Worm (Caenorhabditis elegans) whole organism, young adult: ENCODE data around the gene Y6E2A.4.

Experiments
- B0336.3 ChIP-seq: fragments of 200-800 bp; sonication (Bioruptor generic); IDR thresholded peaks from 2 replicates; pipeline ENCODE4 v1.3.6; 2022; ENCODE audit warnings: missing genetic modification characterization, missing compliant biosample characterization
- C17E4.6 ChIP-seq: fragments of 200-800 bp; sonication (Bioruptor generic); IDR thresholded peaks from 2 replicates; pipeline ENCODE4 v1.3.6; 2022; ENCODE audit warnings: missing genetic modification reagents, missing genetic modification characterization, missing compliant biosample characterization
- F23B12.7 ChIP-seq: sonication (generic microtip); optimal IDR thresholded peaks from 2 replicates; lab custom pipeline; 2017; ENCODE audit warnings: missing genetic modification characterization, mild to moderate bottlenecking, missing compliant biosample characterization, antibody characterized with exemption, moderate library complexity; ENCODE audit not compliant: insufficient read depth
- F37B4.10 ChIP-seq: fragments of 200-800 bp; sonication (Bioruptor generic); IDR thresholded peaks from 2 replicates; pipeline ENCODE4 v1.3.6; 2022; ENCODE audit warnings: missing genetic modification characterization, missing compliant biosample characterization
- F52B5.7 ChIP-seq: sonication (generic microtip); optimal IDR thresholded peaks from 2 replicates; lab custom pipeline; 2016; ENCODE audit warnings: mild to moderate bottlenecking, missing genetic modification characterization, missing compliant biosample characterization
- F55B11.4 ChIP-seq: sonication (generic microtip); optimal IDR thresholded peaks from 2 replicates; lab custom pipeline; 2016; ENCODE audit warnings: missing compliant biosample characterization, missing genetic modification characterization, borderline replicate concordance; ENCODE audit not compliant: insufficient read depth
- F57A8.1 ChIP-seq: fragments of 200-800 bp; sonication (Bioruptor generic); optimal IDR thresholded peaks from 2 replicates; lab custom pipeline; 2018; ENCODE audit warnings: mild to moderate bottlenecking, missing genetic modification characterization, moderate library complexity, missing compliant biosample characterization
- Y53F4B.3 ChIP-seq: fragments of 200-800 bp; sonication (Bioruptor generic); IDR thresholded peaks from 2 replicates; pipeline ENCODE4 v1.3.6; 2022; ENCODE audit warnings: missing genetic modification reagents, missing genetic modification characterization, missing compliant biosample characterization
- Y53G8AR.9 ChIP-seq: fragments of 200-800 bp; sonication (Bioruptor generic); conservative IDR thresholded peaks from 2 replicates; pipeline ENCODE4 v1.3.6; 2022; ENCODE audit warnings: missing genetic modification reagents, missing genetic modification characterization, missing compliant biosample characterization
- Y67H2A.10 ChIP-seq: fragments of 200-800 bp; sonication (Bioruptor generic); conservative IDR thresholded peaks from 2 replicates; pipeline ENCODE4 v1.3.6; 2022; ENCODE audit warnings: missing genetic modification reagents, missing genetic modification characterization, missing compliant biosample characterization
- Y95B8A.8 ChIP-seq: fragments of 200-800 bp; sonication (Bioruptor generic); IDR thresholded peaks from 2 replicates; pipeline ENCODE4 v1.3.6; 2022; ENCODE audit warnings: missing genetic modification reagents, missing genetic modification characterization, missing compliant biosample characterization
- aptf-3 ChIP-seq: fragments of 200-800 bp; sonication (Bioruptor generic); IDR thresholded peaks from 2 replicates; pipeline ENCODE4 v1.3.6; 2022; ENCODE audit warnings: missing genetic modification characterization, missing compliant biosample characterization
- attf-3 ChIP-seq: fragments of 200-800 bp; sonication (Bioruptor generic); conservative IDR thresholded peaks from 2 replicates; pipeline ENCODE4 v1.3.6; 2022; ENCODE audit warnings: missing genetic modification reagents, missing genetic modification characterization, missing compliant biosample characterization
- attf-5 ChIP-seq: fragments of 200-800 bp; sonication (Bioruptor generic); optimal IDR thresholded peaks from 2 replicates; lab custom pipeline; 2018; ENCODE audit warnings: mild to moderate bottlenecking, missing genetic modification characterization, missing compliant biosample characterization
- cebp-2 ChIP-seq: fragments of 200-800 bp; sonication (Bioruptor generic); IDR thresholded peaks from 2 replicates; pipeline ENCODE4 v1.3.6; 2022; ENCODE audit warnings: missing genetic modification characterization, missing compliant biosample characterization
- ceh-27 ChIP-seq: fragments of 200-800 bp; sonication (Bioruptor generic); optimal IDR thresholded peaks from 2 replicates; lab custom pipeline; 2018; ENCODE audit warnings: mild to moderate bottlenecking, missing genetic modification characterization, moderate library complexity, missing compliant biosample characterization
- ceh-40 ChIP-seq: fragments of 200-800 bp; sonication (Bioruptor generic); IDR thresholded peaks from 2 replicates; pipeline ENCODE4 v1.3.6; 2022; ENCODE audit warnings: missing genetic modification characterization, missing compliant biosample characterization
- ceh-58 ChIP-seq: fragments of 200-800 bp; sonication (Bioruptor generic); IDR thresholded peaks from 2 replicates; pipeline ENCODE4 v1.3.6; 2022; ENCODE audit warnings: missing genetic modification characterization, missing compliant biosample characterization
- dox-1 ChIP-seq: fragments of 200-800 bp; sonication (Bioruptor generic); IDR thresholded peaks from 2 replicates; pipeline ENCODE4 v1.3.6; 2022; ENCODE audit warnings: missing genetic modification reagents, missing genetic modification characterization, missing compliant biosample characterization
- egl-18 ChIP-seq: fragments of 200-800 bp; sonication (Bioruptor generic); IDR thresholded peaks from 2 replicates; pipeline ENCODE4 v1.3.6; 2022; ENCODE audit warnings: missing genetic modification reagents, missing genetic modification characterization, missing compliant biosample characterization
- ets-4 ChIP-seq: fragments of 200-800 bp; sonication (Bioruptor generic); optimal IDR thresholded peaks from 2 replicates; lab custom pipeline; 2018; ENCODE audit warnings: mild to moderate bottlenecking, missing genetic modification characterization, missing compliant biosample characterization
- gei-17 ChIP-seq: fragments of 200-800 bp; sonication (Bioruptor generic); optimal IDR thresholded peaks from 2 replicates; lab custom pipeline; 2018; ENCODE audit warnings: mild to moderate bottlenecking, missing genetic modification characterization, missing compliant biosample characterization
- lag-1 ChIP-seq: fragments of 200-800 bp; sonication (Bioruptor generic); IDR thresholded peaks from 2 replicates; pipeline ENCODE4 v1.3.6; 2022; ENCODE audit warnings: missing genetic modification reagents, missing genetic modification characterization, missing compliant biosample characterization
- lin-54 ChIP-seq: fragments of 200-800 bp; sonication (Bioruptor generic); optimal IDR thresholded peaks from 2 replicates; lab custom pipeline; 2018; ENCODE audit warnings: mild to moderate bottlenecking, missing genetic modification characterization, missing compliant biosample characterization
- madf-3 ChIP-seq: fragments of 200-800 bp; sonication (Bioruptor generic); IDR thresholded peaks from 2 replicates; pipeline ENCODE4 v1.3.6; 2022; ENCODE audit warnings: missing genetic modification reagents, missing genetic modification characterization, missing compliant biosample characterization
- madf-6 ChIP-seq: fragments of 200-800 bp; sonication (Bioruptor generic); IDR thresholded peaks from 2 replicates; pipeline ENCODE4 v1.3.6; 2022; ENCODE audit warnings: missing genetic modification reagents, missing genetic modification characterization, missing compliant biosample characterization
- nhr-179 ChIP-seq: sonication (generic microtip); optimal IDR thresholded peaks from 2 replicates; lab custom pipeline; 2016; ENCODE audit warnings: mild to moderate bottlenecking, missing genetic modification characterization, missing compliant biosample characterization
- rcor-1 ChIP-seq: fragments of 200-800 bp; sonication (Bioruptor generic); IDR thresholded peaks from 2 replicates; pipeline ENCODE4 v1.3.6; 2022; ENCODE audit warnings: missing genetic modification reagents, missing genetic modification characterization, missing compliant biosample characterization
- repo-1 ChIP-seq: sonication (generic microtip); optimal IDR thresholded peaks from 2 replicates; lab custom pipeline; 2017; ENCODE audit warnings: mild to moderate bottlenecking, missing genetic modification characterization, missing compliant biosample characterization
- snpc-3.4 ChIP-seq: sonication (generic microtip); optimal IDR thresholded peaks from 2 replicates; lab custom pipeline; 2017; ENCODE audit warnings: missing genetic modification characterization, mild to moderate bottlenecking, missing compliant biosample characterization, antibody characterized with exemption, moderate library complexity, missing genotype, missing genetic modification reagents
- tlf-1 ChIP-seq: fragments of 200-800 bp; sonication (Bioruptor generic); optimal IDR thresholded peaks from 2 replicates; lab custom pipeline; 2018; ENCODE audit warnings: mild to moderate bottlenecking, missing genetic modification characterization, missing compliant biosample characterization
- xnd-1 ChIP-seq: sonication (generic microtip); optimal IDR thresholded peaks from 2 replicates; lab custom pipeline; 2016; ENCODE audit warnings: missing genotype, missing genetic modification reagents, missing genetic modification characterization, missing compliant biosample characterization
- ztf-18 ChIP-seq: sonication (generic microtip); optimal IDR thresholded peaks from 2 replicates; lab custom pipeline; 2016; ENCODE audit warnings: missing genotype, mild to moderate bottlenecking, missing genetic modification characterization, missing compliant biosample characterization
- ztf-25 ChIP-seq: fragments of 200-800 bp; sonication (Bioruptor generic); IDR thresholded peaks from 2 replicates; pipeline ENCODE4 v1.3.6; 2022; ENCODE audit warnings: missing genetic modification reagents, missing genetic modification characterization, missing compliant biosample characterization
- ztf-26 ChIP-seq: sonication (generic microtip); optimal IDR thresholded peaks from 2 replicates; lab custom pipeline; 2017; ENCODE audit warnings: missing genetic modification characterization, missing compliant biosample characterization

Gene Y6E2A.4

DNA sequence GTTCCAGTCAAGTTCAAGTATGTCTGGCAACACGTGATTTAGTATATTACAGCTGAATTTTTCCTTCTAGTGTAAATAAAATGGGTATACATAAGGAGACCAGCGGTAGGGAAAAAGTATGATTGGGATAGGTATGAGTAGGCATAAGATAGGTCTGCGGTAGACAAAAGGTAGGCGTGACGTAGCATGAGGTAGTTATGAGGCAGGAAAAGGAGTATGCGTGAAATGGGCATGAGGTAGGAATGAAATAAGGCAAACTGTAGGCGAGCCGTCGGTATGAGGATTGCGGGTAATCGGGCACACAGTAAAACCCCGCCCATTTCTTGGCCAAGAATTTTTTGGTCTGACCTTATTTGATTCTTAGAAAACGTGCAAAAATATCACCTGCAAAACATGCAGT, 4.9 kb upstream of the Y6E2A.4 start:
- TF ChIP-seq attf-3 (GFP tag; lab: Robert Waterston, UW) (no peak), gei-17 (no peak), F57A8.1 (GFP tag; lab: Kevin White, UChicago) (no peak), snpc-3.4 (tag; lab: Kevin White, UChicago) (no peak), ztf-18 (no peak), aptf-3 (GFP tag; lab: Robert Waterston, UW) (no peak), madf-3 (GFP tag; lab: Robert Waterston, UW) (no peak), C17E4.6 (GFP tag; lab: Robert Waterston, UW) (no peak)

DNA sequence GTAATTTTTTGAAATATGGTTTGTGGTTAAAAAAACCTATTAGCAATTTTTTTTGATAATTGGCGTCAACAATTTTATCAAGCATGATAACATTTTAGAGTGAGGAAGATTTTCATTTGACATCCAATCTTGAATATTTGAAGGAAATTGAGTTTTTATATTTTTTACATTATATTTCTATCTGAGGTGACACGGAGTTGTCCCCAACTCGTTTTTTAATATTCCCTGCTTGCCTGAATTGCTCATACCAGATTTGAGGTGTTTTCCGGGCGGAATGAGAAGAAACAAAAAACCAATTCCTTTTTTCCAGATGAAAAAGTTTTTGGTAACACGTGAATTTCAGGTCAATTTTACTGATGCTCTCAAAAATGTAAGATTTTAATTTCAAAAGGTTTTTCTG, 3.0 kb upstream of the Y6E2A.4 start, which contains the start of gene Y6E2A.7:
Gene Y6E2A.7 (plus strand): TSS at position 301 of the 400 bp plus-strand sequence.
- TF ChIP-seq Y53F4B.3 (GFP tag; lab: Robert Waterston, UW) (no peak), attf-5 (GFP tag; lab: Kevin White, UChicago) (no peak), ets-4 (GFP tag; lab: Kevin White, UChicago) (no peak), F23B12.7 (tag; lab: Kevin White, UChicago) (no peak), ztf-26 (no peak), ceh-58 (no peak)

DNA sequence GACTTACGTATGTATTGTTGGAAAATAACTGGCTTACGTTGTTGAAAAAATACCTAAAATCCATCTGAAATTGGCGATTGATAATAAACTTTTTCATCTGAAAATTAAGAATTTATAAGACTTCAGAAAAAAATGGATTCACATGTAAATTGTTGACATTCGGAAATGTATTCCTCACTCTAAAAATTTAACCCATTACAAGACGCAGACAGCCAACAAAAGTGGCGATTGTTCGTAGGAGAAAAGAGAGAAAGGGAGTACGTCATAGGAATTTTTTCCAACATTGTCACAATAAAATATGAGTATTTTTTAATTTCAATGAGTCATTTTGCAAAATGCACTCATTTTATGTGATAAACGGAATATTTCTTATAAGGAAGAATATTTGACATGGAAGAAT, 2.0 kb upstream of the Y6E2A.4 start, which contains the start of gene Y6E2A.5:
Gene Y6E2A.5 (minus strand): TSS at position 101 of the 400 bp plus-strand sequence.
- TF ChIP-seq repo-1 = no peak
- no peak for TF ChIP-seq egl-18 (GFP tag; lab: Robert Waterston, UW)
- TF ChIP-seq F55B11.4 (tag; lab: Kevin White, UChicago) = no peak
- no peak for TF ChIP-seq tlf-1 (GFP tag; lab: Kevin White, UChicago)
- TF ChIP-seq xnd-1 = no peak
- no peak for TF ChIP-seq ztf-26
- TF ChIP-seq lag-1 (GFP tag; lab: Robert Waterston, UW) = no peak
- TF ChIP-seq Y53G8AR.9 (GFP tag; lab: Robert Waterston, UW) = no peak
- TF ChIP-seq F23B12.7 (tag; lab: Kevin White, UChicago) = no peak
- TF ChIP-seq snpc-3.4 (tag; lab: Kevin White, UChicago) = no peak
- TF ChIP-seq F37B4.10 (GFP tag; lab: Robert Waterston, UW) = no peak

DNA sequence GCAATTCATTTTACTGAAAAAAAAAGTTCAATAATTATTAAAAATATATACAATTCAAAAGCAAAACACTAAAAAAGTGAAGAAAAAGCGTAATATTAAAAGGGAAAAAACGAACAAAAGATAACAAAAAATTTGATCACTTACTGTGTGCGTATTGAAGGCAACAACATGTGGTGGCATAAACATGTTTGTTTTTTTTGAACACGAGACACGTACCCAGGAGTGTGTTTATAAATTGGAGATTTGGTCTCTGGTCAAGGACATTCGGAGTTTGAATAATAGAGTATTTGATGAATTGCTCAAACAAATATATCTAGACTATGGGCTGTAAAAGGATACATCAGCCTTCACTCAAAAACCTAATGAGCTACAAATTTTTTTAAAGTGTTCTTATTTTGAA, 943 bp downstream of the Y6E2A.4 start:
- TF ChIP-seq tlf-1 (GFP tag; lab: Kevin White, UChicago) (no peak), madf-6 (GFP tag; lab: Robert Waterston, UW) (no peak), F55B11.4 (tag; lab: Kevin White, UChicago) (no peak), F52B5.7 (tag; lab: Kevin White, UChicago) (no peak), B0336.3 (GFP tag; lab: Robert Waterston, UW) (no peak), nhr-179 (tag; lab: Kevin White, UChicago) (no peak), ceh-40 (no peak), cebp-2 (GFP tag; lab: Robert Waterston, UW) (no peak), ceh-27 (GFP tag; lab: Kevin White, UChicago) (no peak), lin-54 (no peak), gei-17 (no peak), Y95B8A.8 (GFP tag; lab: Robert Waterston, UW) (no peak)

DNA sequence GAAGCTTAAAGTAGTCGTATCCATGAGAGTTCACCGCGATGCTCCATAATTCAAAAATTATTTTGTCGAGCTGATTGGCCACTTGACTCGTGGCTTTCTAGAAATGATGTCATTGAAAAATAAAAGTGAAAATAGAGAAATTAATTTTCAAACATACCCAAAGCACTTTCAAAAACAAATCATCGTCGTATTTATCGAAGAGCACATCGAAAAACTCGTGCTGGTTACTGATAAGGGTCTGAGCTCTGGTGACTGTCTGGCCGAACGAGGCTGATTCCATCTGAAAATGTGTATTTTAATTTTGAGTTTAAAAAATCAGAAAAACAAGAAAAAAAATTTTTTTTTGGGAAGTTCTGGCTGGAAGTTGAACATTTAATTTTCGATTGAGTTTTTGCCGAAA, 4.2 kb downstream of the Y6E2A.4 start:
- TF ChIP-seq rcor-1 (GFP tag; lab: Robert Waterston, UW) (no peak), Y67H2A.10 (no peak), dox-1 (no peak), ztf-25 (GFP tag; lab: Robert Waterston, UW) (no peak)
